Worm (Caenorhabditis elegans) whole organism, L2 larva: ENCODE measurements around the gene klp-19.

Experiments used
- C34F6.9 ChIP-seq: fragments of 150-350 bp; optimal IDR thresholded peaks from 2 replicates; lab custom pipeline; 2014; ENCODE audit warnings: missing biosample characterization, missing genetic modification characterization
- F13H6.1 ChIP-seq: sonication (generic microtip); optimal IDR thresholded peaks from 2 replicates; lab custom pipeline; 2016; ENCODE audit warnings: missing genetic modification characterization, missing compliant biosample characterization
- R02D3.7 ChIP-seq: fragments of 150-350 bp; optimal IDR thresholded peaks from 2 replicates; lab custom pipeline; 2014; ENCODE audit warnings: missing biosample characterization, missing genetic modification characterization
- Y55F3AM.14 ChIP-seq: fragments of 200-800 bp; sonication (Bioruptor generic); optimal IDR thresholded peaks from 2 replicates; lab custom pipeline; 2018; ENCODE audit warnings: mild to moderate bottlenecking, missing genetic modification characterization, missing compliant biosample characterization
- ZK546.5 ChIP-seq: sonication (generic microtip); optimal IDR thresholded peaks from 2 replicates; lab custom pipeline; 2017; ENCODE audit warnings: missing biosample characterization, missing genetic modification characterization
- alr-1 ChIP-seq: fragments of 150-350 bp; optimal IDR thresholded peaks from 2 replicates; lab custom pipeline; 2014; ENCODE audit warnings: missing biosample characterization, missing genetic modification characterization
- aly-2 ChIP-seq: fragments of 150-350 bp; optimal IDR thresholded peaks from 2 replicates; lab custom pipeline; 2014; ENCODE audit warnings: missing biosample characterization, missing genetic modification characterization
- ama-1 ChIP-seq: fragments of 150-350 bp; optimal IDR thresholded peaks from 2 replicates; lab custom pipeline; 2018; ENCODE audit warnings: inconsistent platforms
- ceh-16 ChIP-seq: fragments of 150-350 bp; optimal IDR thresholded peaks from 2 replicates; lab custom pipeline; 2014; ENCODE audit warnings: missing biosample characterization, missing genetic modification characterization
- dmd-4 ChIP-seq: sonication (generic microtip); optimal IDR thresholded peaks from 2 replicates; lab custom pipeline; 2017; ENCODE audit warnings: missing biosample characterization, missing genetic modification characterization
- egl-27 ChIP-seq: sonication (generic microtip); optimal IDR thresholded peaks from 3 replicates; lab custom pipeline; 2017; ENCODE audit warnings: missing biosample characterization, missing genetic modification reagents, missing genetic modification characterization
- elt-3 ChIP-seq: sonication (generic microtip); optimal IDR thresholded peaks from 2 replicates; lab custom pipeline; 2017; ENCODE audit warnings: missing biosample characterization, missing genetic modification characterization
- fos-1 ChIP-seq: fragments of 150-350 bp; optimal IDR thresholded peaks from 2 replicates; lab custom pipeline; 2014; ENCODE audit warnings: missing biosample characterization, missing genetic modification characterization
- gmeb-1 ChIP-seq: fragments of 150-350 bp; optimal IDR thresholded peaks from 2 replicates; lab custom pipeline; 2014; ENCODE audit warnings: missing biosample characterization, missing genetic modification characterization
- lin-11 ChIP-seq: fragments of 150-350 bp; sonication (generic microtip); optimal IDR thresholded peaks from 2 replicates; lab custom pipeline; 2014; ENCODE audit warnings: missing biosample characterization, missing genetic modification characterization, inconsistent platforms, mixed read lengths
- lin-13 ChIP-seq: fragments of 150-350 bp; optimal IDR thresholded peaks from 2 replicates; lab custom pipeline; 2014; ENCODE audit warnings: missing biosample characterization, missing genetic modification reagents, missing genetic modification characterization
- lsy-2 ChIP-seq, 2 experiments: fragments of 150-350 bp in 1 of 2; sonication (generic microtip) in 1 of 2; optimal IDR thresholded peaks; 2 replicates each; lab custom pipeline; 2014 to 2017; ENCODE audit warnings: missing biosample characterization in 2 of 2, missing genetic modification characterization in 2 of 2
- mab-5 ChIP-seq: fragments of 150-350 bp; optimal IDR thresholded peaks from 2 replicates; lab custom pipeline; 2014; ENCODE audit warnings: missing biosample characterization, missing genetic modification characterization
- mbf-1 ChIP-seq: sonication (generic microtip); optimal IDR thresholded peaks from 2 replicates; lab custom pipeline; 2017; ENCODE audit warnings: missing biosample characterization, missing genetic modification characterization
- nhr-10 ChIP-seq: sonication (generic microtip); optimal IDR thresholded peaks from 2 replicates; lab custom pipeline; 2017; ENCODE audit warnings: missing biosample characterization, missing genetic modification characterization
- nhr-11 ChIP-seq: fragments of 150-350 bp; optimal IDR thresholded peaks from 2 replicates; lab custom pipeline; 2014; ENCODE audit warnings: missing biosample characterization, missing genetic modification characterization
- nhr-12 ChIP-seq: fragments of 150-350 bp; optimal IDR thresholded peaks from 2 replicates; lab custom pipeline; 2014; ENCODE audit warnings: missing biosample characterization, missing genetic modification characterization
- nhr-129 ChIP-seq: fragments of 150-350 bp; optimal IDR thresholded peaks from 2 replicates; lab custom pipeline; 2014; ENCODE audit warnings: missing biosample characterization, missing genetic modification characterization
- nhr-237 ChIP-seq: fragments of 150-350 bp; optimal IDR thresholded peaks from 2 replicates; lab custom pipeline; 2014; ENCODE audit warnings: missing biosample characterization, missing genetic modification characterization
- nhr-25 ChIP-seq: fragments of 150-350 bp; sonication (generic microtip); optimal IDR thresholded peaks from 3 replicates; lab custom pipeline; 2014; ENCODE audit warnings: missing biosample characterization, missing genetic modification characterization
- nhr-6 ChIP-seq: fragments of 150-350 bp; optimal IDR thresholded peaks from 2 replicates; lab custom pipeline; 2014; ENCODE audit warnings: missing biosample characterization, missing genetic modification characterization
- skn-1 ChIP-seq: sonication (generic microtip); optimal IDR thresholded peaks from 2 replicates; lab custom pipeline; 2017; ENCODE audit warnings: missing biosample characterization, missing genetic modification characterization
- sma-3 ChIP-seq: sonication (generic microtip); optimal IDR thresholded peaks from 2 replicates; lab custom pipeline; 2016; ENCODE audit warnings: missing genetic modification reagents, missing genetic modification characterization, missing compliant biosample characterization
- sma-9 ChIP-seq, 2 experiments: fragments of 150-350 bp in 1 of 2; sonication (generic microtip) in 1 of 2; optimal IDR thresholded peaks; 2 replicates each; lab custom pipeline; 2014 to 2016; ENCODE audit warnings: missing genetic modification characterization in 2 of 2, mild to moderate bottlenecking in 1 of 2, missing biosample characterization in 1 of 2, missing compliant biosample characterization in 1 of 2, missing genetic modification reagents in 1 of 2, moderate library complexity in 1 of 2
- snpc-4 ChIP-seq: fragments of 150-350 bp; optimal IDR thresholded peaks from 2 replicates; lab custom pipeline; 2014; ENCODE audit warnings: missing biosample characterization, missing genetic modification characterization
- unc-39 ChIP-seq: fragments of 150-350 bp; optimal IDR thresholded peaks from 2 replicates; lab custom pipeline; 2014; ENCODE audit warnings: missing biosample characterization, missing genetic modification characterization
- unc-55 ChIP-seq: fragments of 150-350 bp; sonication (generic microtip); optimal IDR thresholded peaks from 3 replicates; lab custom pipeline; 2014; ENCODE audit warnings: missing biosample characterization, missing genetic modification reagents, missing genetic modification characterization
- unc-62 ChIP-seq: fragments of 150-350 bp; optimal IDR thresholded peaks from 2 replicates; lab custom pipeline; 2014; ENCODE audit warnings: missing biosample characterization, missing genetic modification reagents, missing genetic modification characterization
- ztf-11 ChIP-seq: sonication (generic microtip); optimal IDR thresholded peaks from 2 replicates; lab custom pipeline; 2017; ENCODE audit warnings: missing biosample characterization, missing genetic modification characterization
- ztf-4 ChIP-seq: fragments of 150-350 bp; optimal IDR thresholded peaks from 2 replicates; lab custom pipeline; 2014; ENCODE audit warnings: missing biosample characterization, missing genetic modification characterization

The klp-19 gene

ce11 chrIII:13322578-13322977, 15.5 kb upstream of the klp-19 start, which contains the start of gene F53A2.11:
F53A2.11 (minus strand) TSS chrIII:13322678.
- no peak for TF ChIP-seq nhr-11 (tag; lab: Kevin White, UChicago)
- TF ChIP-seq skn-1 (tag; lab: Kevin White, UChicago), result no peak
- no peak for TF ChIP-seq nhr-6 (tag; lab: Kevin White, UChicago)
- TF ChIP-seq dmd-4 (tag; lab: Kevin White, UChicago), result no peak
- no peak for TF ChIP-seq ztf-11 (tag; lab: Kevin White, UChicago)
- no peak for TF ChIP-seq R02D3.7
- TF ChIP-seq sma-9 (GFP tag; optimal IDR thresholded peaks at IDR 0.05; lab: Kevin White, UChicago), result no peak
- no peak for TF ChIP-seq sma-9 (tag; optimal IDR thresholded peaks at IDR 0.05; lab: Kevin White, UChicago)
- TF ChIP-seq ceh-16 (tag; lab: Kevin White, UChicago), result no peak
- TF ChIP-seq fos-1 (tag; lab: Kevin White, UChicago), result no peak
- TF ChIP-seq egl-27 (tag; lab: Kevin White, UChicago), result no peak
- no peak for TF ChIP-seq ztf-4 (tag; lab: Kevin White, UChicago)

- TF ChIP-seq aly-2 (no peak), alr-1 (tag; lab: Kevin White, UChicago) (no peak), lin-11 (tag; lab: Kevin White, UChicago) (no peak), nhr-12 (no peak), gmeb-1 (tag; lab: Kevin White, UChicago) (no peak), sma-9 (GFP tag; optimal IDR thresholded peaks at IDR 0.05; lab: Kevin White, UChicago) (no peak), sma-9 (tag; optimal IDR thresholded peaks at IDR 0.05; lab: Kevin White, UChicago) (no peak), unc-39 (no peak), elt-3 (tag; lab: Kevin White, UChicago) (no peak), mab-5 (tag; lab: Kevin White, UChicago) (no peak), ceh-16 (tag; lab: Kevin White, UChicago) (no peak), skn-1 (tag; lab: Kevin White, UChicago) (no peak), lsy-2 (tag; optimal IDR thresholded peaks at IDR 0.05; lab: Kevin White, UChicago) (no peak), dmd-4 (tag; lab: Kevin White, UChicago) (no peak), unc-62 (no peak), egl-27 (tag; lab: Kevin White, UChicago) (no peak), sma-3 (GFP tag; lab: Kevin White, UChicago) (no peak)
Measured at ce11 chrIII:13317383-13317911, 10.4 kb upstream of the klp-19 start.

ce11 chrIII:13316935-13317334, 9.9 kb upstream of the klp-19 start:
- TF ChIP-seq lsy-2 (tag; optimal IDR thresholded peaks at IDR 0.05; lab: Kevin White, UChicago), result no peak
- TF ChIP-seq unc-55 (GFP tag; lab: Kevin White, UChicago), result no peak
- TF ChIP-seq ZK546.5 (tag; lab: Kevin White, UChicago), result no peak
- TF ChIP-seq ama-1 (lab: Kevin White, UChicago), result no peak
- TF ChIP-seq nhr-6 (tag; lab: Kevin White, UChicago), result no peak
- TF ChIP-seq alr-1 (tag; lab: Kevin White, UChicago), result no peak
- TF ChIP-seq gmeb-1 (tag; lab: Kevin White, UChicago), result no peak
- TF ChIP-seq nhr-11 (tag; lab: Kevin White, UChicago), result no peak
- no peak for TF ChIP-seq nhr-25

- TF ChIP-seq unc-62 (no peak), nhr-237 (tag; lab: Kevin White, UChicago) (no peak)
Measured at ce11 chrIII:13315071-13315470, 8.0 kb upstream of the klp-19 start, which contains the start of gene dph-7. dph-7 (plus strand) TSS chrIII:13315123.

ce11 chrIII:13314636-13315035, 7.6 kb upstream of the klp-19 start:
- no peak for TF ChIP-seq ceh-16 (tag; lab: Kevin White, UChicago)
- TF ChIP-seq C34F6.9, result no peak
- TF ChIP-seq lin-11 (tag; lab: Kevin White, UChicago), result no peak
- no peak for TF ChIP-seq elt-3 (tag; lab: Kevin White, UChicago)
- no peak for TF ChIP-seq snpc-4 (tag; lab: Kevin White, UChicago)
- no peak for TF ChIP-seq Y55F3AM.14
- TF ChIP-seq R02D3.7, result no peak
- no peak for TF ChIP-seq alr-1 (tag; lab: Kevin White, UChicago)
- TF ChIP-seq nhr-129 (tag; lab: Kevin White, UChicago), result no peak
- TF ChIP-seq F13H6.1 (tag; lab: Kevin White, UChicago), result no peak
- TF ChIP-seq aly-2, result no peak
- TF ChIP-seq nhr-12, result no peak
- no peak for TF ChIP-seq ztf-11 (tag; lab: Kevin White, UChicago)
- no peak for TF ChIP-seq dmd-4 (tag; lab: Kevin White, UChicago)
- no peak for TF ChIP-seq mbf-1 (tag; lab: Kevin White, UChicago)
- no peak for TF ChIP-seq nhr-10 (tag; lab: Kevin White, UChicago)
- TF ChIP-seq lin-13 (GFP tag; lab: Kevin White, UChicago), result no peak
- no peak for TF ChIP-seq nhr-25
- no peak for TF ChIP-seq ZK546.5 (tag; lab: Kevin White, UChicago)
- TF ChIP-seq unc-39, result no peak
